Worm (Caenorhabditis elegans) whole organism, mixed stage, embryonic: ENCODE measurements around the gene tcc-1.

ENCODE experiments used
- M03D4.4 ChIP-seq: sonication (generic microtip); optimal IDR thresholded peaks from 2 replicates; lab custom pipeline; 2017; ENCODE audit warnings: mild to moderate bottlenecking, missing genetic modification characterization, missing compliant biosample characterization
- bed-3 ChIP-seq: fragments of 200-800 bp; sonication (Bioruptor generic); optimal IDR thresholded peaks from 3 replicates; lab custom pipeline; 2018; ENCODE audit warnings: mild to moderate bottlenecking, missing genetic modification characterization, moderate library complexity, missing compliant biosample characterization
- blmp-1 ChIP-seq: fragments of 150-350 bp; optimal IDR thresholded peaks from 2 replicates; lab custom pipeline; 2014; ENCODE audit warnings: missing biosample characterization, missing genetic modification characterization
- ceh-39 ChIP-seq: fragments of 150-350 bp; optimal IDR thresholded peaks from 2 replicates; lab custom pipeline; 2014; ENCODE audit warnings: missing biosample characterization, missing genetic modification characterization
- ceh-43 ChIP-seq: fragments of 200-800 bp; sonication (Bioruptor generic); optimal IDR thresholded peaks from 2 replicates; lab custom pipeline; 2018; ENCODE audit warnings: mild to moderate bottlenecking, missing genetic modification characterization, moderate library complexity, missing compliant biosample characterization
- ces-1 ChIP-seq: fragments of 150-350 bp; optimal IDR thresholded peaks from 2 replicates; lab custom pipeline; 2014; ENCODE audit warnings: missing biosample characterization, missing genetic modification reagents, missing genetic modification characterization
- cnd-1 ChIP-seq: fragments of 200-800 bp; sonication (Bioruptor generic); optimal IDR thresholded peaks from 2 replicates; lab custom pipeline; 2018; ENCODE audit warnings: mild to moderate bottlenecking, missing genetic modification characterization, missing compliant biosample characterization
- drap-1 ChIP-seq: fragments of 200-800 bp; sonication (Bioruptor generic); optimal IDR thresholded peaks from 3 replicates; lab custom pipeline; 2018; ENCODE audit warnings: mild to moderate bottlenecking, missing genetic modification characterization, missing compliant biosample characterization
- elt-1 ChIP-seq: sonication (generic microtip); optimal IDR thresholded peaks from 2 replicates; lab custom pipeline; 2017; ENCODE audit warnings: missing genetic modification characterization, mild to moderate bottlenecking, missing compliant biosample characterization, antibody characterized with exemption, moderate library complexity, borderline replicate concordance; ENCODE audit not compliant: insufficient read depth
- elt-3 ChIP-seq: fragments of 150-350 bp; optimal IDR thresholded peaks from 2 replicates; lab custom pipeline; 2014; ENCODE audit warnings: missing biosample characterization, missing genetic modification characterization
- flh-1 ChIP-seq: fragments of 200-800 bp; sonication (Bioruptor generic); optimal IDR thresholded peaks from 2 replicates; lab custom pipeline; 2018; ENCODE audit warnings: mild to moderate bottlenecking, missing genetic modification characterization, moderate library complexity, missing compliant biosample characterization
- ham-2 ChIP-seq: fragments of 200-800 bp; sonication (Bioruptor generic); optimal IDR thresholded peaks from 2 replicates; lab custom pipeline; 2018; ENCODE audit warnings: mild to moderate bottlenecking, missing genetic modification characterization, missing compliant biosample characterization
- hlh-1 ChIP-seq: fragments of 150-350 bp; optimal IDR thresholded peaks from 2 replicates; lab custom pipeline; 2014; ENCODE audit warnings: missing biosample characterization, missing genetic modification reagents, missing genetic modification characterization
- lin-13 ChIP-seq: fragments of 150-350 bp; optimal IDR thresholded peaks from 2 replicates; lab custom pipeline; 2014; ENCODE audit warnings: missing biosample characterization, missing genetic modification characterization
- lin-32 ChIP-seq: fragments of 200-800 bp; sonication (Bioruptor generic); optimal IDR thresholded peaks from 2 replicates; lab custom pipeline; 2018; ENCODE audit warnings: mild to moderate bottlenecking, missing genetic modification characterization, missing compliant biosample characterization
- lsy-2 ChIP-seq: fragments of 150-350 bp; optimal IDR thresholded peaks from 2 replicates; lab custom pipeline; 2014; ENCODE audit warnings: missing biosample characterization, missing genetic modification characterization
- mep-1 ChIP-seq: fragments of 150-350 bp; optimal IDR thresholded peaks from 2 replicates; lab custom pipeline; 2017; ENCODE audit warnings: missing biosample characterization, missing genetic modification reagents, missing genetic modification characterization, inconsistent platforms
- mls-2 ChIP-seq: sonication (generic microtip); optimal IDR thresholded peaks from 2 replicates; lab custom pipeline; 2016; ENCODE audit warnings: mild to moderate bottlenecking, missing genetic modification characterization, moderate library complexity, missing compliant biosample characterization
- nhr-12 ChIP-seq: fragments of 150-350 bp; optimal IDR thresholded peaks from 2 replicates; lab custom pipeline; 2014; ENCODE audit warnings: missing biosample characterization, missing genetic modification characterization
- nhr-2 ChIP-seq: fragments of 150-350 bp; optimal IDR thresholded peaks from 2 replicates; lab custom pipeline; 2014; ENCODE audit warnings: missing biosample characterization, missing genetic modification characterization
- nhr-237 ChIP-seq: fragments of 150-350 bp; optimal IDR thresholded peaks from 2 replicates; lab custom pipeline; 2014; ENCODE audit warnings: missing biosample characterization, missing genetic modification characterization
- nhr-76 ChIP-seq: sonication (generic microtip); optimal IDR thresholded peaks from 2 replicates; lab custom pipeline; 2017; ENCODE audit warnings: missing biosample characterization, missing genetic modification characterization
- pha-4 ChIP-seq: fragments of 150-350 bp; optimal IDR thresholded peaks from 2 replicates; lab custom pipeline; 2018; ENCODE audit warnings: missing biosample characterization, missing genetic modification reagents, missing genetic modification characterization
- sem-2 ChIP-seq: fragments of 200-800 bp; sonication (Bioruptor generic); optimal IDR thresholded peaks from 2 replicates; lab custom pipeline; 2018; ENCODE audit warnings: mild to moderate bottlenecking, missing genetic modification characterization, missing compliant biosample characterization
- snpc-4 ChIP-seq: fragments of 150-350 bp; optimal IDR thresholded peaks from 2 replicates; lab custom pipeline; 2014; ENCODE audit warnings: missing biosample characterization, missing genetic modification characterization
- tbx-8 ChIP-seq: fragments of 200-800 bp; sonication (Bioruptor generic); optimal IDR thresholded peaks from 2 replicates; lab custom pipeline; 2018; ENCODE audit warnings: mild to moderate bottlenecking, missing genetic modification characterization, moderate library complexity, missing compliant biosample characterization
- unc-120 ChIP-seq: sonication (generic microtip); optimal IDR thresholded peaks from 2 replicates; lab custom pipeline; 2017; ENCODE audit warnings: missing genetic modification characterization, missing compliant biosample characterization; ENCODE audit not compliant: poor library complexity, severe bottlenecking
- unc-39 ChIP-seq: fragments of 150-350 bp; optimal IDR thresholded peaks from 2 replicates; lab custom pipeline; 2014; ENCODE audit warnings: missing biosample characterization, missing genetic modification characterization
- unc-62 ChIP-seq: fragments of 150-350 bp; optimal IDR thresholded peaks from 2 replicates; lab custom pipeline; 2014; ENCODE audit warnings: missing biosample characterization, missing genetic modification reagents, missing genetic modification characterization
- zip-8 ChIP-seq: fragments of 150-350 bp; optimal IDR thresholded peaks from 2 replicates; lab custom pipeline; 2014; ENCODE audit warnings: missing biosample characterization, missing genetic modification characterization
- ztf-11 ChIP-seq: fragments of 150-350 bp; optimal IDR thresholded peaks from 2 replicates; lab custom pipeline; 2014; ENCODE audit warnings: missing biosample characterization, missing genetic modification characterization

The tcc-1 gene

DNA sequence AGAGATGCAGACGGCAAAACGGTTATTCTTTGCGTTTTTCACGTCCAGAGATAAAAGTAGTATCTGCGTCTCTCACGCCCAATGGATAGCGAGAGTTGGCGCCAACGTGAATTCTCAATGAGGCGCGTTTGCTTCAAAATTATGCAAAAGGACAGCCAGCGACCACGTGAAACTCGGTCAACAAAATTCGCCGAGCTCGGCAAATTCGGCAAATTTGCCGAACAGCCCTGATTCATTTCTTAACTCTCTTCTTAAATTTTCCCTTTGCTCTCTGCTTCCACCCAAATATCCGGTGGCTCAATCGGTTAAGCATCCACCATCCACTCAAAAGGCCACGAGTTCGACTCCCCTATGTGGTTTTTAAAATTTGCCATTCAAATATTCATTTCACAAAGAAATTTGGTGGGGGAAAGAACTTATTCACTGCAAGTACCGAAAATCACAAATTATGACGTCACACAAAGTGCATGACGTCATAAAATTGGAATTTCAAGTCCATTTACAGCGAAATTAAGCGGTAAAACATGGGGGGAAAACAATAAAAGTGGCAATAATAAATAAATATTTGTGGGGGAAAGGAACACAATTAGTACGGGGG is 10.3 kb downstream of the tcc-1 start:
- TF ChIP-seq zip-8 (tag; lab: Kevin White, UChicago) (peak; percentile 100), elt-1 (tag; lab: Kevin White, UChicago) (no peak)

DNA sequence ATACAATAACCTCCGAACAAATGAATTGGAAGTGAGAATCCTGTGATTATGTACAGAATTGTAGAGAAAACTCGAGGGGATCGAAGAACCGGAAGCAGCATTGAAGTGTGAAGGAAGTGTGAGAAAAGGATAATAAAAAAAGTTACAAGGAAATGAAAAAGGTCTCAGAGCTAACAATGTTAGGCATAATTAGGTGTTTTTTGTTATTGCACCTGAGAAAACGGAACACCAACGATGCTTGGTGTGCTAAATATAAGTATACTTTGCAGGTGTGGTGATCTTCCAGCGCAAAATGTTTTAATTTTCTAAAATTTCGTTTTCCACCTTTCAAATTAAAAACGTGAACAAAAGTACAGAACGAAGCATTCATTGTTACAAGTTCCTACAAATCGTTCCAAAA is 11.7 kb downstream of the tcc-1 start, which contains the start of gene srh-286:
Gene srh-286 (minus strand): TSS at position 101 of the 400 bp plus-strand sequence.
- no peak for TF ChIP-seq pha-4 (tag; lab: Kevin White, UChicago)
- TF ChIP-seq lsy-2 (tag; lab: Kevin White, UChicago), result no peak
- no peak for TF ChIP-seq hlh-1 (tag; lab: Kevin White, UChicago)
- TF ChIP-seq blmp-1, result no peak
- TF ChIP-seq cnd-1, result no peak

DNA sequence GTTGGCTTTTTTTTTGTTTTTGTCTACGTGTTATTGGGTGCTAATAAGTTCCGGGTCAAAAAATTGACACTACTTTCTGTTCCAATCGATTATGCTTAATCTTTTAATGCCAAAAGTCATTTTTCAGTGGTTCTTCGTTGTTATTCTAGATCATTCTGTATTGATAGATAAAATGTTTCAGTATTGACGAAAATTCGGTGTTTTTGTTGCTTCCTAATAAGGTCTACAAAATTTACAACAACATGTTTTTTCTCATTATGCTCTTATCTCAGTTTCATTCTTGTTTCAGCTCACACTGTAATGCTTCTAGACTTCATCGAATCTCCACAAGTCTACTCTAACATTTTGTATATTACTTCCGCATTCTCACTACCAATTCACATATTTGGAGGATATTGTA is 24.4 kb downstream of the tcc-1 start, which contains the start of gene srh-303:
Gene srh-303 (plus strand): TSS at position 301 of the 400 bp plus-strand sequence.
- TF ChIP-seq M03D4.4 (tag; lab: Kevin White, UChicago) (no peak), flh-1 (GFP tag; lab: Kevin White, UChicago) (no peak), nhr-12 (tag; lab: Kevin White, UChicago) (no peak), lsy-2 (tag; lab: Kevin White, UChicago) (no peak), elt-1 (tag; lab: Kevin White, UChicago) (no peak), mep-1 (tag; lab: Kevin White, UChicago) (no peak), sem-2 (no peak), ham-2 (GFP tag; lab: Kevin White, UChicago) (no peak), lin-32 (GFP tag; lab: Kevin White, UChicago) (no peak), unc-120 (tag; lab: Kevin White, UChicago) (no peak), snpc-4 (tag; lab: Kevin White, UChicago) (no peak), ces-1 (GFP tag; lab: Kevin White, UChicago) (no peak), bed-3 (GFP tag; lab: Kevin White, UChicago) (no peak)

DNA sequence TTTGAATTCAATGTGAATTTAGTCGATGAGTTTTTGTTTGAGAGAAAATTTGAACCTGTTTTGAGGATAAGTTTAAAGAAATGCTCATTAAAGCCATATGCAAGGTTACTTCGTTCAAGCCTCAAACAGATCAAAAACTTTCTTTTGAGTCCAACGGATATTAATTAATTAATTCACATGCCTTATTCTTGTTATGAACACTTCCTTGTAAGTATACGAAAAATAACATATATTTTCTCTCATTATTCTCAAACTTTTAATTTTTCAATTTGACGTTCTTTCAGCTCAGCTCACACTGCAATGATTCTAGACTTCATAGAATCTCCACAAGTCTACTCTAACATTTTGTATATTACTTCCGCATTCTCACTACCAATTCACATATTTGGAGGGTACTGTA is 27.5 kb downstream of the tcc-1 start, which contains the start of gene srh-304:
Gene srh-304 (plus strand): TSS at position 301 of the 400 bp plus-strand sequence.
- TF ChIP-seq blmp-1 (no peak), ham-2 (GFP tag; lab: Kevin White, UChicago) (no peak), nhr-237 (tag; lab: Kevin White, UChicago) (no peak), ztf-11 (tag; lab: Kevin White, UChicago) (no peak), elt-1 (tag; lab: Kevin White, UChicago) (no peak)
- TF ChIP-seq, all 35 proteins: peak for 0

DNA sequence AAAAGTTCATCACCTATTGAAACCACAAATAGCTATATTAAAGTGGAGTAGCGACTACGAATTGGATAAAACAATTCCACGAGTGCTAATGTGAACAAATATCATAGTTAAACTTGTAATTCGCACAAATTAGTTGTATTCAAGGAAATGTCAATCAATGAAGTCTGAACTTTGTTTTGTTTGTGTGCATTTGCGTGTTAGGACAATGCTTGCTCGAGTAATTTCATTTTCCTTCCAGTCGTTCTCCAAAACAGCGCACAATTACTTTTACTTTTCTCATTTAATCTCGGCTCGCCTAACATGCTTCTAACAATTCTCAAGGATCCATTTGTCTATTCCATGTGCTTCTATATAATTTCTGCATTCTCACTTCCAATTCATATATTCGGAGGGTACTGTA is 31.2 kb downstream of the tcc-1 start, which contains the start of gene srh-301:
Gene srh-301 (plus strand): TSS at position 301 of the 400 bp plus-strand sequence.
- TF ChIP-seq elt-3 (tag; lab: Kevin White, UChicago) (no peak), ham-2 (GFP tag; lab: Kevin White, UChicago) (no peak), flh-1 (GFP tag; lab: Kevin White, UChicago) (no peak), tbx-8 (GFP tag; lab: Kevin White, UChicago) (no peak), drap-1 (GFP tag; lab: Kevin White, UChicago) (no peak), hlh-1 (tag; lab: Kevin White, UChicago) (no peak), unc-62 (GFP tag; lab: Kevin White, UChicago) (no peak), blmp-1 (no peak), unc-39 (no peak)

DNA sequence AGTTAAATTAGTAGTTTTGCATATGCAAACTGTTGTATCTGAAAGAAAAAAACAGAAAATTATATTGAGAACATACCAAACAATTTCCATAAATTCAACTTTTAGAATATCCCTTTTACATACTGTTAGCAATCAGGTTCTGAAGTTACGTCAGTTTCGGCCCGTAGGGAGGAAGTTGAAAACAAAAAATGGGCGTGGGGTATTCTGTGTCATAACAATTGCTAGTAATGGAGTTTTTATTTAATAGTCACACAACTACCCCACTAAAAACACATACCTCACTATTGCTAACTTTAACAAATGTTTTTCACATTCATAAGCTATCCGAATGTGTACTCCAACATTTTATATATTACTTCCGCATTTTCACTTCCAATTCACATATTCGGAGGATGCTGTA is 34.0 kb downstream of the tcc-1 start, which contains the start of gene srh-300:
Gene srh-300 (plus strand): TSS at position 301 of the 400 bp plus-strand sequence.
- TF ChIP-seq ceh-39, result no peak
- TF ChIP-seq nhr-2 (tag; lab: Kevin White, UChicago), result no peak
- no peak for TF ChIP-seq lin-32 (GFP tag; lab: Kevin White, UChicago)
- no peak for TF ChIP-seq nhr-76
- TF ChIP-seq hlh-1 (tag; lab: Kevin White, UChicago), result no peak
- TF ChIP-seq elt-1 (tag; lab: Kevin White, UChicago), result no peak
- no peak for TF ChIP-seq bed-3 (GFP tag; lab: Kevin White, UChicago)
- no peak for TF ChIP-seq cnd-1
- no peak for TF ChIP-seq zip-8 (tag; lab: Kevin White, UChicago)
- no peak for TF ChIP-seq mls-2 (tag; lab: Kevin White, UChicago)
- TF ChIP-seq elt-3 (tag; lab: Kevin White, UChicago), result no peak
- no peak for TF ChIP-seq ceh-43
- no peak for TF ChIP-seq blmp-1
- TF ChIP-seq unc-62 (GFP tag; lab: Kevin White, UChicago), result no peak
- TF ChIP-seq ham-2 (GFP tag; lab: Kevin White, UChicago), result no peak
- TF ChIP-seq sem-2, result no peak
- TF ChIP-seq lin-13 (tag; lab: Kevin White, UChicago), result no peak
